Worm (Caenorhabditis elegans): ENCODE results near the gene nlp-26.

The nlp-26 gene

ce11 chrV:19643015-19643414 is 29.8 kb downstream of the nlp-26 start:
- TF ChIP-seq hlh-13 (GFP tag; optimal IDR thresholded peaks at IDR 0.05) (peak; percentile 97), ceh-30 (tag; optimal IDR thresholded peaks at IDR 0.05) (peak; percentile 96), ceh-9 (tag; optimal IDR thresholded peaks at IDR 0.05) (peak; percentile 94), lin-11 (tag; optimal IDR thresholded peaks at IDR 0.05) (peak; percentile 95), tbx-2 (tag; optimal IDR thresholded peaks at IDR 0.05) (peak; percentile 99), K02D7.2 (tag; optimal IDR thresholded peaks at IDR 0.05) (peak; percentile 98), tbx-7 (tag; optimal IDR thresholded peaks at IDR 0.05) (peak; percentile 83), hlh-30 (tag; optimal IDR thresholded peaks at IDR 0.05; ENCODE audit: insufficient read depth) (peak; percentile 72), lim-6 (tag; optimal IDR thresholded peaks at IDR 0.05) (peak; percentile 93), pat-9 (tag; optimal IDR thresholded peaks at IDR 0.05) (peak; percentile 99), ahr-1 (tag; optimal IDR thresholded peaks at IDR 0.05) (peak; percentile 93), C08G9.2 (tag; optimal IDR thresholded peaks at IDR 0.05) (peak; percentile 91), npax-4 (tag; optimal IDR thresholded peaks at IDR 0.05) (peak; percentile 96), ceh-14 (tag; optimal IDR thresholded peaks at IDR 0.05) (peak; percentile 97), unc-55 (GFP tag; optimal IDR thresholded peaks at IDR 0.05) (peak; percentile 67), ceh-19 (GFP tag; optimal IDR thresholded peaks at IDR 0.05) (peak; percentile 98), hlh-8 (tag; optimal IDR thresholded peaks at IDR 0.05) (peak; percentile 94), ceh-18 (tag; optimal IDR thresholded peaks at IDR 0.05) (peak; percentile 98), T23F11.4 (GFP tag; optimal IDR thresholded peaks at IDR 0.05) (peak; percentile 98), sdc-2 (tag; optimal IDR thresholded peaks at IDR 0.05) (peak; percentile 91), ceh-48 (tag; optimal IDR thresholded peaks at IDR 0.05) (peak; percentile 96), C38D4.7 (GFP tag; optimal IDR thresholded peaks at IDR 0.05) (peak; percentile 96), ceh-6 (GFP tag; optimal IDR thresholded peaks at IDR 0.05) (peak; percentile 98), che-1 (tag; optimal IDR thresholded peaks at IDR 0.05) (peak; percentile 97), pros-1 (tag; optimal IDR thresholded peaks at IDR 0.05) (peak; percentile 21), elt-2 (tag; optimal IDR thresholded peaks at IDR 0.05) (peak; percentile 99), pag-3 (tag; optimal IDR thresholded peaks at IDR 0.05; ENCODE audit: borderline replicate concordance) (peak; percentile 99), fkh-10 (GFP tag; optimal IDR thresholded peaks at IDR 0.05) (peak; percentile 82), sox-2 (GFP tag; IDR thresholded peaks at IDR 0.05) (peak; percentile 96), madf-2 (tag; optimal IDR thresholded peaks at IDR 0.05) (peak; percentile 97), ets-4 (tag; optimal IDR thresholded peaks at IDR 0.05) (peak; percentile 88), syd-9 (tag; optimal IDR thresholded peaks at IDR 0.05) (peak; percentile 99), dmd-4 (tag; optimal IDR thresholded peaks at IDR 0.05; ENCODE audit: borderline replicate concordance) (peak; percentile 95), sox-4 (tag; optimal IDR thresholded peaks at IDR 0.05) (peak; percentile 98), nhr-232 (tag; optimal IDR thresholded peaks at IDR 0.05) (peak; percentile 98), hlh-6 (tag; optimal IDR thresholded peaks at IDR 0.05) (peak; percentile 99), mec-3 (tag; optimal IDR thresholded peaks at IDR 0.05; ENCODE audit: borderline replicate concordance) (peak; percentile 93), nfya-1 (tag; optimal IDR thresholded peaks at IDR 0.05) (peak; percentile 89), unc-3 (GFP tag; conservative IDR thresholded peaks at IDR 0.05) (peak; percentile 90), unc-3 (tag; optimal IDR thresholded peaks at IDR 0.05) (peak; percentile 97), ceh-34 (tag; optimal IDR thresholded peaks at IDR 0.05) (peak; percentile 98), hlh-15 (tag; optimal IDR thresholded peaks at IDR 0.05) (peak; percentile 94), gmeb-2 (tag; optimal IDR thresholded peaks at IDR 0.05) (peak; percentile 95), ttx-3 (tag; optimal IDR thresholded peaks at IDR 0.05) (peak; percentile 97), pqm-1 (tag; optimal IDR thresholded peaks at IDR 0.05) (peak; percentile 96), rnt-1 (tag; optimal IDR thresholded peaks at IDR 0.05) (peak; percentile 98), eyg-1 (tag; optimal IDR thresholded peaks at IDR 0.05) (peak; percentile 98), dve-1 (tag; optimal IDR thresholded peaks at IDR 0.05) (peak; percentile 97), zip-5 (tag; optimal IDR thresholded peaks at IDR 0.05) (peak; percentile 86), ceh-45 (GFP tag; IDR thresholded peaks at IDR 0.05) (peak; percentile 97), pha-2 (tag; optimal IDR thresholded peaks at IDR 0.05) (peak; percentile 99), ztf-16 (tag; optimal IDR thresholded peaks at IDR 0.05) (peak; percentile 99), pha-4 (tag; optimal IDR thresholded peaks at IDR 0.05) (no peak)
